Worm (Caenorhabditis elegans) whole organism, L4 larva: Measurements from ENCODE around the gene isy-1.

Experiments
- F37D6.2 ChIP-seq: sonication (generic microtip); optimal IDR thresholded peaks from 2 replicates; lab custom pipeline; 2016; ENCODE audit warnings: mild to moderate bottlenecking, missing genetic modification characterization, missing compliant biosample characterization
- T26A8.4 ChIP-seq: fragments of 200-800 bp; sonication (Bioruptor generic); IDR thresholded peaks from 2 replicates; pipeline ENCODE4 v1.3.6; 2022; ENCODE audit warnings: missing genetic modification characterization, missing compliant biosample characterization
- Y105C5A.15 ChIP-seq: fragments of 200-800 bp; sonication (Bioruptor generic); IDR thresholded peaks from 2 replicates; pipeline ENCODE4 v1.3.6; 2022; ENCODE audit warnings: missing genetic modification characterization, missing compliant biosample characterization
- ZK337.2 ChIP-seq: fragments of 200-800 bp; sonication (Bioruptor generic); IDR thresholded peaks from 2 replicates; pipeline ENCODE4 v1.3.6; 2022; ENCODE audit warnings: missing genetic modification reagents, missing genetic modification characterization, missing compliant biosample characterization
- arid-1 ChIP-seq: fragments of 200-800 bp; sonication (Bioruptor generic); conservative IDR thresholded peaks from 2 replicates; pipeline ENCODE4 v1.3.6; 2022; ENCODE audit warnings: missing genetic modification reagents, missing genetic modification characterization, missing compliant biosample characterization
- ceh-20 ChIP-seq: fragments of 200-800 bp; sonication (Bioruptor generic); IDR thresholded peaks from 2 replicates; pipeline ENCODE4 v1.3.6; 2022; ENCODE audit warnings: missing genetic modification reagents, missing genetic modification characterization, missing compliant biosample characterization
- ceh-28 ChIP-seq: fragments of 150-350 bp; optimal IDR thresholded peaks from 2 replicates; lab custom pipeline; 2014; ENCODE audit warnings: missing biosample characterization, missing genetic modification reagents, missing genetic modification characterization
- cey-2 ChIP-seq: sonication (generic microtip); optimal IDR thresholded peaks from 3 replicates; lab custom pipeline; 2017; ENCODE audit warnings: missing genetic modification characterization, mild to moderate bottlenecking, missing compliant biosample characterization, antibody characterized with exemption, borderline replicate concordance; ENCODE audit not compliant: insufficient read depth
- daf-16 ChIP-seq, 3 experiments: sonication (generic microtip); optimal IDR thresholded peaks; 2 replicates each; lab custom pipeline; 2016 to 2017; ENCODE audit warnings: missing genetic modification characterization in 3 of 3, missing genetic modification reagents in 3 of 3, mild to moderate bottlenecking in 2 of 3, missing compliant biosample characterization in 2 of 3, missing biosample characterization in 1 of 3, moderate library complexity in 1 of 3
- daf-8 ChIP-seq: fragments of 200-800 bp; sonication (Bioruptor generic); IDR thresholded peaks from 2 replicates; pipeline ENCODE4 v1.3.6; 2022; ENCODE audit warnings: missing genetic modification characterization, missing compliant biosample characterization
- dmd-6 ChIP-seq: fragments of 200-800 bp; sonication (Bioruptor generic); IDR thresholded peaks from 2 replicates; pipeline ENCODE4 v1.3.6; 2022; ENCODE audit warnings: missing genetic modification reagents, missing genetic modification characterization, missing compliant biosample characterization
- dmd-8 ChIP-seq: fragments of 200-800 bp; sonication (Bioruptor generic); IDR thresholded peaks from 2 replicates; pipeline ENCODE4 v1.3.6; 2022; ENCODE audit warnings: missing genetic modification characterization, missing compliant biosample characterization
- dmd-9 ChIP-seq: fragments of 200-800 bp; sonication (Bioruptor generic); IDR thresholded peaks from 2 replicates; pipeline ENCODE4 v1.3.6; 2022; ENCODE audit warnings: missing genetic modification reagents, missing genetic modification characterization, missing compliant biosample characterization
- dpl-1 ChIP-seq: fragments of 150-350 bp; optimal IDR thresholded peaks from 2 replicates; lab custom pipeline; 2014; ENCODE audit warnings: missing biosample characterization, missing genetic modification reagents, missing genetic modification characterization
- dve-1 ChIP-seq: sonication (generic microtip); optimal IDR thresholded peaks from 2 replicates; lab custom pipeline; 2017; ENCODE audit warnings: antibody characterized with exemption, mild to moderate bottlenecking, missing genetic modification characterization, missing compliant biosample characterization; ENCODE audit not compliant: insufficient read depth
- hlh-11 ChIP-seq: fragments of 200-800 bp; sonication (Bioruptor generic); optimal IDR thresholded peaks from 2 replicates; lab custom pipeline; 2018; ENCODE audit warnings: mild to moderate bottlenecking, missing genetic modification characterization, missing compliant biosample characterization
- hmg-1.1 ChIP-seq: fragments of 200-800 bp; sonication (Bioruptor generic); IDR thresholded peaks from 2 replicates; pipeline ENCODE4 v1.3.6; 2022; ENCODE audit warnings: missing genetic modification reagents, missing genetic modification characterization, missing compliant biosample characterization
- lsy-2 ChIP-seq, 2 experiments: fragments of 150-350 bp in 1 of 2; sonication (generic microtip) in 1 of 2; optimal IDR thresholded peaks; 2 replicates each; lab custom pipeline; 2014 to 2017; ENCODE audit warnings: missing biosample characterization in 2 of 2, missing genetic modification characterization in 2 of 2
- madf-9 ChIP-seq: fragments of 200-800 bp; sonication (Bioruptor generic); conservative IDR thresholded peaks from 2 replicates; pipeline ENCODE4 v1.3.6; 2022; ENCODE audit warnings: missing genetic modification reagents, missing genetic modification characterization, missing compliant biosample characterization
- nhr-10 ChIP-seq: fragments of 150-350 bp; optimal IDR thresholded peaks from 2 replicates; lab custom pipeline; 2014; ENCODE audit warnings: missing biosample characterization, missing genetic modification characterization
- nhr-102 ChIP-seq: sonication (generic microtip); optimal IDR thresholded peaks from 2 replicates; lab custom pipeline; 2016; ENCODE audit warnings: mild to moderate bottlenecking, missing genetic modification characterization, moderate library complexity, missing compliant biosample characterization
- nhr-237 ChIP-seq: sonication (generic microtip); optimal IDR thresholded peaks from 2 replicates; lab custom pipeline; 2017; ENCODE audit warnings: missing biosample characterization, missing genetic modification characterization
- nhr-28 ChIP-seq: fragments of 150-350 bp; optimal IDR thresholded peaks from 2 replicates; lab custom pipeline; 2014; ENCODE audit warnings: missing biosample characterization, missing genetic modification characterization
- nhr-42 ChIP-seq: fragments of 200-800 bp; sonication (Bioruptor generic); IDR thresholded peaks from 2 replicates; pipeline ENCODE4 v1.3.6; 2022; ENCODE audit warnings: missing genetic modification characterization, missing compliant biosample characterization
- nhr-6 ChIP-seq: fragments of 150-350 bp; optimal IDR thresholded peaks from 2 replicates; lab custom pipeline; 2014; ENCODE audit warnings: missing biosample characterization, missing genetic modification characterization
- nhr-76 ChIP-seq: fragments of 150-350 bp; optimal IDR thresholded peaks from 2 replicates; lab custom pipeline; 2014; ENCODE audit warnings: missing biosample characterization, missing genetic modification characterization
- pha-4 ChIP-seq, 2 experiments: fragments of 150-350 bp in 1 of 2; fragments of 200-800 bp in 1 of 2; sonication (Bioruptor generic) in 1 of 2; IDR thresholded peaks in 1 of 2; optimal IDR thresholded peaks in 1 of 2; 2 replicates each; pipeline versions ENCODE4 v1.3.6 to Lab custom; 2014 to 2022; ENCODE audit warnings: missing genetic modification characterization in 2 of 2, missing genetic modification reagents in 2 of 2, missing biosample characterization in 1 of 2, missing compliant biosample characterization in 1 of 2
- pqm-1 ChIP-seq: sonication (generic microtip); optimal IDR thresholded peaks from 2 replicates; lab custom pipeline; 2017; ENCODE audit warnings: missing biosample characterization, missing genetic modification characterization
- set-16 ChIP-seq: fragments of 200-800 bp; sonication (Bioruptor generic); IDR thresholded peaks from 2 replicates; pipeline ENCODE4 v1.3.6; 2022; ENCODE audit warnings: missing genetic modification reagents, missing genetic modification characterization, missing compliant biosample characterization
- tag-97 ChIP-seq: fragments of 200-800 bp; sonication (Bioruptor generic); IDR thresholded peaks from 2 replicates; pipeline ENCODE4 v1.3.6; 2022; ENCODE audit warnings: missing genetic modification characterization, missing compliant biosample characterization
- unc-39 ChIP-seq: sonication (generic microtip); optimal IDR thresholded peaks from 2 replicates; lab custom pipeline; 2017; ENCODE audit warnings: missing biosample characterization, missing genetic modification characterization
- unc-62 ChIP-seq, 3 experiments: fragments of 150-350 bp in 1 of 3; sonication (generic microtip); optimal IDR thresholded peaks in 2 of 3; peaks in 1 of 3; 1 replicate in 1 of 3; 2 replicates in 2 of 3; lab custom pipeline; 2014 to 2017; ENCODE audit warnings: missing biosample characterization in 3 of 3, missing genetic modification characterization in 3 of 3, missing genetic modification reagents in 3 of 3, missing genotype in 1 of 3
- vab-7 ChIP-seq: fragments of 200-800 bp; sonication (Bioruptor generic); IDR thresholded peaks from 2 replicates; pipeline ENCODE4 v1.3.6; 2022; ENCODE audit warnings: missing genetic modification reagents, missing genetic modification characterization, missing compliant biosample characterization
- zip-2 ChIP-seq: fragments of 150-350 bp; optimal IDR thresholded peaks from 2 replicates; lab custom pipeline; 2014; ENCODE audit warnings: missing biosample characterization, missing genetic modification characterization
- ztf-7 ChIP-seq: fragments of 150-350 bp; optimal IDR thresholded peaks from 2 replicates; lab custom pipeline; 2014; ENCODE audit warnings: missing biosample characterization, missing genetic modification characterization

The isy-1 gene

ce11 chrV:11002434-11002833, 1.9 kb upstream of the isy-1 start, which contains the start of gene F53B7.4:
Gene F53B7.4 (minus strand): TSS chrV:11002534.
- TF ChIP-seq lsy-2 (tag; optimal IDR thresholded peaks at IDR 0.05; lab: Kevin White, UChicago) = no peak
- no peak for TF ChIP-seq cey-2 (tag; lab: Kevin White, UChicago)
- TF ChIP-seq daf-16 (GFP tag; optimal IDR thresholded peaks at IDR 0.05; lab: Kevin White, UChicago) = no peak
- TF ChIP-seq daf-16 (tag; optimal IDR thresholded peaks at IDR 0.05; lab: Kevin White, UChicago) = no peak
- no peak for TF ChIP-seq dve-1
- no peak for TF ChIP-seq nhr-237
- TF ChIP-seq pqm-1 = no peak
- TF ChIP-seq hlh-11 (tag; lab: Kevin White, UChicago) = no peak
- TF ChIP-seq nhr-102 (tag; lab: Kevin White, UChicago) = no peak
- TF ChIP-seq ZK337.2 (GFP tag; lab: Robert Waterston, UW) = no peak
- no peak for TF ChIP-seq nhr-42 (GFP tag; lab: Robert Waterston, UW)
- no peak for TF ChIP-seq ceh-28 (tag; lab: Kevin White, UChicago)
- no peak for TF ChIP-seq arid-1 (GFP tag; lab: Robert Waterston, UW)
- TF ChIP-seq hmg-1.1 (GFP tag; lab: Robert Waterston, UW) = no peak
- no peak for TF ChIP-seq vab-7 (GFP tag; lab: Robert Waterston, UW)
- TF ChIP-seq pha-4 (GFP tag; IDR thresholded peaks at IDR 0.05; lab: Robert Waterston, UW) = no peak
- TF ChIP-seq pha-4 (tag; optimal IDR thresholded peaks at IDR 0.05; lab: Kevin White, UChicago) = no peak
- no peak for TF ChIP-seq ceh-20
- no peak for TF ChIP-seq dmd-9 (GFP tag; lab: Robert Waterston, UW)

ce11 chrV:10998797-10999196, 1.7 kb downstream of the isy-1 start, which contains the start of gene F53B7.7:
Gene F53B7.7 (plus strand): TSS chrV:10999097.
- no peak for TF ChIP-seq pqm-1
- TF ChIP-seq vab-7 (GFP tag; lab: Robert Waterston, UW) = no peak
- TF ChIP-seq unc-39 = no peak
- no peak for TF ChIP-seq tag-97 (GFP tag; lab: Robert Waterston, UW)
- no peak for TF ChIP-seq lsy-2 (tag; optimal IDR thresholded peaks at IDR 0.05; lab: Kevin White, UChicago)
- no peak for TF ChIP-seq ztf-7
- no peak for TF ChIP-seq unc-62 (GFP tag; optimal IDR thresholded peaks at IDR 0.05 in 1 of 2; lab: Kevin White, UChicago)
- TF ChIP-seq unc-62 (tag; optimal IDR thresholded peaks at IDR 0.05; lab: Kevin White, UChicago) = no peak
- no peak for TF ChIP-seq F37D6.2 (tag; lab: Kevin White, UChicago)
- TF ChIP-seq dmd-6 (GFP tag; lab: Robert Waterston, UW) = no peak
- TF ChIP-seq nhr-10 (tag; lab: Kevin White, UChicago) = no peak
- TF ChIP-seq nhr-237 = no peak
- TF ChIP-seq, all 104 proteins: peak for 0

ce11 chrV:10991789-10992188, 8.7 kb downstream of the isy-1 start, which contains the start of gene frpr-9:
Gene frpr-9 (plus strand): TSS chrV:10992089.
- TF ChIP-seq T26A8.4 (GFP tag; lab: Robert Waterston, UW) = no peak
- no peak for TF ChIP-seq dpl-1 (GFP tag; lab: Kevin White, UChicago)
- TF ChIP-seq ztf-7 = no peak
- TF ChIP-seq hmg-1.1 (GFP tag; lab: Robert Waterston, UW) = no peak
- TF ChIP-seq nhr-42 (GFP tag; lab: Robert Waterston, UW) = no peak
- no peak for TF ChIP-seq vab-7 (GFP tag; lab: Robert Waterston, UW)

- TF ChIP-seq nhr-76 (no peak), madf-9 (GFP tag; lab: Robert Waterston, UW) (no peak), zip-2 (no peak), dmd-8 (GFP tag; lab: Robert Waterston, UW) (no peak), nhr-28 (tag; lab: Kevin White, UChicago) (no peak), daf-8 (GFP tag; lab: Robert Waterston, UW) (no peak), set-16 (GFP tag; lab: Robert Waterston, UW) (no peak), nhr-6 (tag; lab: Kevin White, UChicago) (no peak), Y105C5A.15 (GFP tag; lab: Robert Waterston, UW) (no peak)
- TF ChIP-seq, all 104 proteins: peak for 0
Observed at ce11 chrV:10981113-10981512, 19.4 kb downstream of the isy-1 start, which contains the start of gene fig-1. Gene fig-1 (minus strand): TSS chrV:10981213.
